Fruit fly (Drosophila melanogaster): Measurements from ENCODE around the gene Obp8a.

The Obp8a gene

DNA sequence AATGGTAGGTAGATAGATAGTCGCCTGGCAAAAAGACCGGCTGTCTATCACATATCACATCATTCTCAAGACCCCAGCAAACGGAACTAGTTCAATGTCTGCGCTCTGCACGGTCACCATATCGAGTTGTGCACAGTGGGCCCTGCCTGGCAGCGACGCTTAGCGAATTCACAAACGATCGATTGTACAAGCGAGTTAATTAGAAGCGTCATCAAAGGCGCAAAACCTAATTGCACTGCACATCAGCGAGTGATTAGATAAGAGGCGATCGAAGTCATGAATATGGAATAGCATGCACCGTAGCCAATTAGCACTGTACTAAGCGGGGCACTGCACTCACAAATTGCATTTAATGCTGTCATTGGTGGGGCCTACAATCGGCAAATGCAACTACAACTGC is 5.8 kb downstream of the Obp8a start:
- no peak for TF ChIP-seq CTCF (optimal IDR thresholded peaks at IDR 0.05)
- TF ChIP-seq CG8478 (optimal IDR thresholded peaks at IDR 0.05) = no peak

dm6 chrX:9223182-9223581 is 8.5 kb downstream of the Obp8a start, which contains the start of gene t:
Gene t (minus strand): TSS chrX:9223257.
- no peak for TF ChIP-seq CTCF (optimal IDR thresholded peaks at IDR 0.05)
- no peak for TF ChIP-seq CG8478 (optimal IDR thresholded peaks at IDR 0.05)

DNA sequence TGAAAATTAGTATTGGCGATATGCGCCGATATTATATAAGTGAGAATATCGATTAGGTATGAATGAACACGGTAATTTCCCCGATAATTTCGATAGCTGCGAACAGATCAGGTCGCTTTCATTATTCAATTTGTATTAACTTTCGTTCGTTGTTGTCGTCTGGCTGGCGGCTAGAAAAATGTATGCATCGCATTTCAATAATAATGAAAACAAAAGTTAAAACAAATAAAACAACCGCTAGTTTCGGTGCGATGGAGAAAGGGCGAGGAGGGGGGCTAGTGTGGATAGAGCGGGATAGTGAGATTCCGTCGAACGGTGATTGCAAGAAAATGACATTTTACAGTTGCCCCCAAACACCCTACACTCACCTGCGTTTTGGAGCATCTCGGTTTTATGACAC is 9.7 kb downstream of the Obp8a start:
- TF ChIP-seq CTCF (optimal IDR thresholded peaks at IDR 0.05) (no peak), CG8478 (optimal IDR thresholded peaks at IDR 0.05) (no peak)

DNA sequence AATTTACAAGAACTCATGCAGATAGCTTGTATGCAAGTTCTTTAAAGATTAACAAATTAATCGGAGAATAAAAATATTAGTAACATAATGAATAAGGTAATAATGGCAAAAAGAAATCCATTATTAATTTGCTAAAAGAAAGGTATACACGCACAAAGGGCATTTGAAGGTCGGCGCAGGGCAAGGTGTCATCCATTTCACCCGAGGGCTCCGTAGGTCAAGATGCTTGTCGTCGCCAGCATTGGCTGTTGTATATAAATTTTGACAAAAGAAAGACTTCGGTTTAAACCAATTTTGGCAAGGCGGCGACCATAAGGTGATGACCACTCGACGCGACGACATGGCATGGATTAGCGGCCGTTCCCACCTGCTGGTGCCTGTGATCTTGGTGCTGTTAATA is 10.5 kb downstream of the Obp8a start, which contains the start of gene CG15370:
Gene CG15370, plus strand, starts transcription at position 301 of the 400 bp plus-strand sequence.
- TF ChIP-seq CG8478 (optimal IDR thresholded peaks at IDR 0.05) (no peak), CTCF (optimal IDR thresholded peaks at IDR 0.05) (no peak)

DNA sequence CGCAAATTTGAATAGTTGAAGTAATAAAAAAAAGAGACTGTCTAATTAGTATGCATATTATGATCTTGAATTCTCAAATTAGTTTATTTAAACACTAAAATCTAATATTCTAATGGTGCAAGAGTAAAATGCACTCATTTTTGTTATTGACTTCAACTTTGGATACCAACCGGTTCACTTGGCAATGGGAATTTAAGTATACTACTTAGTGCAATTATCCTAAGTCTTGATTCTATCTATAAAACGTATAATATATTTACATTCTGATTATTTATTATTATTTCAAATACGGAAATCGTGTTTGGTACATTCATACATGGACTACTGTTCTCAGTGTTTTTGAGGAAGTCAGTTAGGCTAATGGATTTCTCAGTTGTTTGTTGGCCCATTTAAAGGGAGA is 12.2 kb downstream of the Obp8a start, which contains the start of gene Gr8a:
Gene Gr8a, plus strand, starts transcription at position 301 of the 400 bp plus-strand sequence.
- TF ChIP-seq CTCF (optimal IDR thresholded peaks at IDR 0.05) (no peak), CG8478 (optimal IDR thresholded peaks at IDR 0.05) (no peak)

dm6 chrX:9232199-9232598 is 17.5 kb downstream of the Obp8a start, which contains the start of gene CG12121:
Gene CG12121 (minus strand): TSS chrX:9232378.
- TF ChIP-seq CG8478 (optimal IDR thresholded peaks at IDR 0.05) (no peak), CTCF (optimal IDR thresholded peaks at IDR 0.05) (no peak)

DNA sequence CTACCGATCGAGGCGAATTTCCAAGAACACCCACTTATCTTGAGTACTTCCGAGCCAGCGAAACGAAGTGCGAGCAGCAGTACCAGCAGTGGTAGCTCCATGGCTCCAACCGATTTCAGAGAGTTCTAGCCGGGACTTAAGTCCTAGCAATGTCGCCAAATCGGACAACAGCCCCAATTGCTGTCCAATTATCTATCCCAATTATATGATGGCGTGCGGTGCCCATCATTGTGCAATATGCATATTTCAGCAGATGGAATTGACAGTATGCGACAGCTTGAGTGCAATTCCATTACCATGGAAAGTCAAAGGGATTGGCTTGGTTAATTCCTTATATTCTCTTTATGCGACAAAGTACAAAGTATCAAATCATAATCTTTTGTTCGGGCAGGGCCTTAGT is 21.8 kb downstream of the Obp8a start, which contains the start of gene Ir8a:
Gene Ir8a, minus strand, starts transcription at position 101 of the 400 bp plus-strand sequence.
- TF ChIP-seq CG8478 (optimal IDR thresholded peaks at IDR 0.05) = no peak

DNA sequence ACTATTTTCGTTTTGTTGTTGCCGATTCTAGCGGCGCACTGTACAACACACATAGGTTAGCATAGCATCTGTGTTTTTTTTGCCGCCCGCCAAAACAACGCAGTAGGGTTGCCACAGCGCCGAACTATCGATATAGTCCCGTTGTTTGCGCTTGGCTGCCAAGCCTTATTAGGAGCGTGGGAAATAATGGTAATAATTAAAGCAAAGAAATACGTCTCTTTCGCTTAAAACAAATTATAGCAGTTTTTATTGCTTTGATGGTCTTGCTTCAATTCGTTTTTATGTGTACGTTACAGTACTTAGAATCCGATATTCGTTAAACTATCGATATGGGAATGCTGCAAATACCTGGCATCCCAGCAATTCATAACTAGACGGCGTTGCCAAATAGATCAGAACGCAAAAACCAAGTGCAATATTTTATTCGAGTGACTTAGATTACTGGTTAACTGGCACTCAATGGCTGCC is 28.8 kb downstream of the Obp8a start, which contains the start of the genes mxc and Larp7:
Gene mxc, minus strand, starts transcription at position 51 of the 468 bp plus-strand sequence.
Gene Larp7, plus strand, starts transcription at position 401 of the 468 bp plus-strand sequence.
- TF ChIP-seq CG8478 (optimal IDR thresholded peaks at IDR 0.05) = no peak
- TF ChIP-seq CTCF (optimal IDR thresholded peaks at IDR 0.05) = peak in 1 of 2 experiments; percentile 21

- TF ChIP-seq CTCF (optimal IDR thresholded peaks at IDR 0.05) = no peak
Observed at dm6 chrX:9247171-9247783, 32.6 kb downstream of the Obp8a start, which contains the start of the genes amx and Dsor1. Gene amx (minus strand): TSS chrX:9247336. Gene Dsor1 (plus strand): TSS chrX:9247342.

- TF ChIP-seq CTCF (optimal IDR thresholded peaks at IDR 0.05) (no peak), CG8478 (optimal IDR thresholded peaks at IDR 0.05) (no peak)
Observed at dm6 chrX:9248040-9248439, 33.4 kb downstream of the Obp8a start.

DNA sequence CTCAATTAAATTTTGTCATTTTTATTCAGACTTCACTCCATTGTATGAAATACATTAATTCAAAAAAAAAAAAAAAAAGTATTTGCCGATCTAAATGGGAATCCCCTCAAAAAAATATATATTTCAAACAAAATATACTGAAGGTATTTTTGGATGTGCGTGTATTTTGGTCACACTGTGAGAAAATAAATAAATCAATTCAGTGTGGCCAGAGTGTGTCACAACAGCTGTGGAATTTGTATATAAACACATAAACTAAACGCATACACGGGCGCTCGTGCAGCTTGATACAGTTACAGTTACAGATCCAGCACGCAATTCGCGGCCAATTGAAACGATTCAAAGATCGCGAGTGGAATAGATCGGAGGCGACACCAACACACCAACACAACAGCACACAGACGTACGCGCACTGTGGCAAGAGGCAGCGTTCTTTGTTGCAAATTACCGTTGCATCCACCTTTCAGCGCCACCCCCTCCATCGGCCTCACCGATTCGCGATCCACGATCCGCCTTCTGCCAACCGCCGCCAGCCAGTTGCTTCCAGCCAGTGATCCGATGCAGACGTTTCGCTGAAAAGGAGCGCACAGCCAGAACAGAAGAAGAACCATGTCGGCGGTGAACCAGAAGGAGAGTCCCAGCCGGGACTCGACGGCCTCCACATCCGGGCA is 35.6 kb downstream of the Obp8a start, which contains the start of gene CG17754:
Gene CG17754, plus strand, starts transcription at position 260 of the 671 bp plus-strand sequence.
- no peak for TF ChIP-seq CTCF (optimal IDR thresholded peaks at IDR 0.05)
- TF ChIP-seq CG8478 (optimal IDR thresholded peaks at IDR 0.05) = no peak

- no peak for TF ChIP-seq CG8478 (optimal IDR thresholded peaks at IDR 0.05)
- TF ChIP-seq CTCF (optimal IDR thresholded peaks at IDR 0.05) = no peak
Observed at dm6 chrX:9251212-9251877, 36.7 kb downstream of the Obp8a start.

DNA sequence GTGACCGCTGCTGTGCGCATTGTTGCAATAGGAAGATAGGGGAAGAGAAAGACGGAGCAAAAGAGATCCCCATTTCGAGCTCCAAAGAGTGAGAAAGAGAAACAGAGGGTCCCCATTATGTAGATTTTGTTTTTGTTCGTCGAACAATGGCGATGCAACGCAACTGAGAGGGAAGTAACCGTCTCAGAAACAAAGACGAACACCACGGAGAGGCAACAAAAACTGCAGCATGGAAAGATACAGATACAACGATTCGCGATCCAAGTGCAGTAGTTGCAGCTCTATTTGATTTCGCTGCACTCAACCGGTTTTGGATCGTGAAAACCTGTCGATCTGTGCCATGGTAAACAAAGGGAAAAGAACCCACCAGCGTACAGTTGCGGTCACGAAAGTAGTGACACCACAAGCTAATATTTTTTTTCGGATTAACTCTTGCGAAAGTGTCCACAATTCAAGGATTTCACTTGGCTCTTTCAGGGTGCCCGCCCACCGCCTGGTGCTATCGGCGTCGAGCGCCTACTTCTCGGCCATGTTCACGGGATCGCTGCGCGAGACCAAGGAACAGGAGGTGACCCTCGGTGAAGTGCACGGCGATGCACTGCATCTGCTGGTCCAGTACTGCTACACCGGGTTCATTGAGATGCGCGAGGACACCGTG is 37.5 kb downstream of the Obp8a start:
- TF ChIP-seq CG8478 (optimal IDR thresholded peaks at IDR 0.05) (no peak), CTCF (optimal IDR thresholded peaks at IDR 0.05) (no peak)

DNA sequence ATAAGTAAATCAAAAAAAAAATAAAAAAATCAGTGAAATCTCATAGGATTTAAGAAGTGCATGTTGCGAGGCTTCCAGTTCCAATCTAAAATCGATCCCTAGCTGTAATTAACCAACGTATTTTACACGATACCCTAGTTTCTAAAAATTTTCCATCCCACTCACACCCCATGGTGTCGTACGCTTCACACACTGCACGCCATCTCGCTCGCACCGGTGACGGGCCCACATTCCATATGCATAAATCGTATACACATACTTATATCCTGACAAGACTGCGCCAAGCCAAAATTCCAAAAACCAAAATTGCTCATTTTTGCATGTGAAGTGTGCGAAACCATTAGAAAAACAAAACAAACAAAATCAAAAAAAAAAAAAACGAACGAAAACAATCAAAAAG is 40.3 kb downstream of the Obp8a start:
- TF ChIP-seq CG8478 (optimal IDR thresholded peaks at IDR 0.05) (no peak), CTCF (optimal IDR thresholded peaks at IDR 0.05) (no peak)
